Fruit fly (Drosophila melanogaster) whole organism: ENCODE data around the gene CG12096.

ENCODE experiments used
- EcR ChIP-seq, 2 experiments: fragments of >200 bp; optimal IDR thresholded peaks; 2 replicates each; lab custom pipeline; 2017; ENCODE audit warnings: missing biosample characterization in 2 of 2, missing genetic modification characterization in 2 of 2, missing genetic modification reagents in 2 of 2
- pan ChIP-seq: fragments of >200 bp; optimal IDR thresholded peaks from 2 replicates; lab custom pipeline; 2017
- psq ChIP-seq: fragments of >200 bp; optimal IDR thresholded peaks from 2 replicates; lab custom pipeline; 2017
- usp ChIP-seq: fragments of >200 bp; optimal IDR thresholded peaks from 2 replicates; lab custom pipeline; 2017; ENCODE audit warnings: missing biosample characterization, missing genetic modification characterization, mixed read lengths

- TF ChIP-seq pan (lab: Kevin White, UChicago) (no peak), usp (GFP tag; lab: Kevin White, UChicago) (no peak), EcR (GFP tag; optimal IDR thresholded peaks at IDR 0.05; lab: Kevin White, UChicago) (no peak), psq (lab: Kevin White, UChicago) (no peak)
These were observed 4.6 kb upstream of the CG12096 start, which contains the start of the genes CG4318 and CG4332 for dm6 chrX:13154783-13155182.
